Fruit fly (Drosophila melanogaster) whole organism, wandering third instar larva: ENCODE data around the gene png.

Experiments used
- Abd-B ChIP-seq: fragments of >200 bp; optimal IDR thresholded peaks from 2 replicates; lab custom pipeline; 2017; ENCODE audit warnings: missing biosample characterization, missing genetic modification characterization
- CG32264 ChIP-seq: fragments of 200-800 bp; sonication (Bioruptor generic); optimal IDR thresholded peaks from 2 replicates; lab custom pipeline; 2016; ENCODE audit warnings: missing biosample characterization, missing genetic modification characterization
- CG9705 ChIP-seq: fragments of 200-800 bp; sonication (Bioruptor generic); optimal IDR thresholded peaks from 2 replicates; lab custom pipeline; 2018; ENCODE audit warnings: missing biosample characterization, mild to moderate bottlenecking, missing genetic modification characterization
- CrebA ChIP-seq: fragments of 200-800 bp; sonication (Bioruptor generic); optimal IDR thresholded peaks from 2 replicates; lab custom pipeline; 2016; ENCODE audit warnings: missing biosample characterization, mild to moderate bottlenecking, missing genetic modification characterization, borderline replicate concordance
- Dfd ChIP-seq: fragments of >200 bp; optimal IDR thresholded peaks from 2 replicates; lab custom pipeline; 2017; ENCODE audit warnings: missing biosample characterization, missing genetic modification characterization
- Dif ChIP-seq: fragments of 200-275, 200-300 bp; sonication (Bioruptor generic); optimal IDR thresholded peaks from 2 replicates; lab custom pipeline; 2018; ENCODE audit warnings: missing biosample characterization, missing genetic modification characterization; ENCODE audit not compliant: partially characterized antibody
- GATAd ChIP-seq: sonication (Bioruptor generic); optimal IDR thresholded peaks from 2 replicates; lab custom pipeline; 2016; ENCODE audit warnings: missing biosample characterization, missing genetic modification characterization
- HLH106 ChIP-seq: fragments of 200-800 bp; optimal IDR thresholded peaks from 3 replicates; lab custom pipeline; 2019; ENCODE audit warnings: missing biosample characterization, mild to moderate bottlenecking, missing genetic modification characterization, moderate library complexity
- Hnf4 ChIP-seq: fragments of 200-800 bp; sonication (Bioruptor generic); optimal IDR thresholded peaks from 2 replicates; lab custom pipeline; 2016; ENCODE audit warnings: missing biosample characterization, mild to moderate bottlenecking, missing genetic modification characterization
- Hr78 ChIP-seq: fragments of >200 bp; optimal IDR thresholded peaks from 2 replicates; lab custom pipeline; 2017; ENCODE audit warnings: missing biosample characterization, missing genetic modification characterization
- Hr83 ChIP-seq: fragments of 200-300 bp; sonication (Bioruptor generic); optimal IDR thresholded peaks from 2 replicates; lab custom pipeline; 2016; ENCODE audit warnings: missing biosample characterization, mild to moderate bottlenecking, missing genetic modification characterization, moderate library complexity; ENCODE audit not compliant: poor library complexity, severe bottlenecking
- Jra ChIP-seq: sonication (Bioruptor generic); optimal IDR thresholded peaks from 2 replicates; lab custom pipeline; 2016; ENCODE audit warnings: missing biosample characterization, missing genetic modification characterization
- Mio ChIP-seq: sonication (Bioruptor generic); optimal IDR thresholded peaks from 2 replicates; lab custom pipeline; 2016; ENCODE audit warnings: missing biosample characterization, missing genetic modification characterization
- Myc ChIP-seq: fragments of >200 bp; optimal IDR thresholded peaks from 2 replicates; lab custom pipeline; 2017
- N ChIP-seq: fragments of >200 bp; optimal IDR thresholded peaks from 2 replicates; lab custom pipeline; 2018; ENCODE audit warnings: missing biosample characterization, missing external identifiers, missing genetic modification characterization
- OdsH ChIP-seq: fragments of 200-800 bp; sonication (Bioruptor generic); optimal IDR thresholded peaks from 2 replicates; lab custom pipeline; 2016; ENCODE audit warnings: missing biosample characterization, mild to moderate bottlenecking, missing genetic modification characterization
- Rel ChIP-seq, 2 experiments: fragments of 200-800 bp; sonication (Bioruptor generic) in 1 of 2; optimal IDR thresholded peaks; 2 replicates in 1 of 2; 3 replicates in 1 of 2; lab custom pipeline; 2016 to 2019; ENCODE audit warnings: mild to moderate bottlenecking in 2 of 2, missing biosample characterization in 2 of 2, missing genetic modification characterization in 2 of 2, moderate library complexity in 1 of 2
- Sp1 ChIP-seq: fragments of 200-800 bp; sonication (Bioruptor generic); optimal IDR thresholded peaks from 3 replicates; lab custom pipeline; 2019; ENCODE audit warnings: missing biosample characterization, mild to moderate bottlenecking, missing genetic modification characterization, moderate library complexity
- Vsx2 ChIP-seq: fragments of 200-300, 225-300 bp; sonication (Bioruptor generic); optimal IDR thresholded peaks from 2 replicates; lab custom pipeline; 2018; ENCODE audit warnings: missing biosample characterization, missing genetic modification characterization; ENCODE audit not compliant: partially characterized antibody
- br ChIP-seq: fragments of 200-800 bp; sonication (Bioruptor generic); optimal IDR thresholded peaks from 2 replicates; lab custom pipeline; 2016; ENCODE audit warnings: missing biosample characterization, missing genetic modification characterization
- brk ChIP-seq: fragments of 200-800 bp; sonication (Bioruptor generic); optimal IDR thresholded peaks from 2 replicates; lab custom pipeline; 2016; ENCODE audit warnings: missing biosample characterization, mild to moderate bottlenecking, missing genetic modification characterization
- dl ChIP-seq, 2 experiments: fragments of 175-275, 200-275 bp in 1 of 2; fragments of 200-275 bp in 1 of 2; sonication (Bioruptor generic); optimal IDR thresholded peaks; lab custom pipeline; 2018; ENCODE audit warnings: mild to moderate bottlenecking in 2 of 2, missing biosample characterization in 2 of 2, missing genetic modification characterization in 2 of 2, moderate library complexity in 2 of 2; ENCODE audit not compliant: partially characterized antibody in 2 of 2, insufficient read depth in 1 of 2
- dmrt93B ChIP-seq: fragments of 200-800 bp; sonication (Bioruptor generic); optimal IDR thresholded peaks from 2 replicates; lab custom pipeline; 2018; ENCODE audit warnings: missing biosample characterization, mild to moderate bottlenecking, missing genetic modification characterization
- dsf ChIP-seq: sonication (Bioruptor generic); optimal IDR thresholded peaks from 2 replicates; lab custom pipeline; 2016; ENCODE audit warnings: missing biosample characterization, missing genetic modification characterization, borderline replicate concordance
- ey ChIP-seq: fragments of 200-800 bp; sonication (Bioruptor generic); optimal IDR thresholded peaks from 2 replicates; lab custom pipeline; 2016; ENCODE audit warnings: missing biosample characterization, missing genetic modification characterization
- foxo ChIP-seq, 2 experiments: fragments of 200-800 bp; sonication (Bioruptor generic); optimal IDR thresholded peaks; 2 replicates in 1 of 2; 3 replicates in 1 of 2; lab custom pipeline; 2016 to 2017; ENCODE audit warnings: missing biosample characterization in 2 of 2, missing genetic modification characterization in 2 of 2
- fru ChIP-seq: fragments of 200-800 bp; sonication (Bioruptor generic); optimal IDR thresholded peaks from 3 replicates; lab custom pipeline; 2016; ENCODE audit warnings: missing biosample characterization, mild to moderate bottlenecking, missing genetic modification characterization
- h ChIP-seq: fragments of 200-800 bp; sonication (Bioruptor generic); optimal IDR thresholded peaks from 3 replicates; lab custom pipeline; 2016; ENCODE audit warnings: missing biosample characterization, mild to moderate bottlenecking, missing genetic modification characterization
- jim ChIP-seq: fragments of 175-275, 200-325 bp; sonication (Bioruptor generic); optimal IDR thresholded peaks from 2 replicates; lab custom pipeline; 2016; ENCODE audit warnings: missing biosample characterization, mild to moderate bottlenecking, missing genetic modification characterization
- pan ChIP-seq: fragments of >200 bp; optimal IDR thresholded peaks from 2 replicates; lab custom pipeline; 2017
- psq ChIP-seq: fragments of 200-800 bp; sonication (Bioruptor generic); optimal IDR thresholded peaks from 3 replicates; lab custom pipeline; 2017; ENCODE audit warnings: missing biosample characterization, mild to moderate bottlenecking, missing genetic modification characterization, moderate library complexity
- rgr ChIP-seq: fragments of 200-800 bp; sonication (Bioruptor generic); optimal IDR thresholded peaks from 3 replicates; lab custom pipeline; 2016; ENCODE audit warnings: missing biosample characterization, mild to moderate bottlenecking, missing genetic modification characterization
- sage ChIP-seq: fragments of 200-800 bp; sonication (Bioruptor generic); optimal IDR thresholded peaks from 2 replicates; lab custom pipeline; 2016; ENCODE audit warnings: missing biosample characterization, mild to moderate bottlenecking, missing genetic modification characterization
- sv ChIP-seq: fragments of 200-800 bp; sonication (Bioruptor generic); optimal IDR thresholded peaks from 3 replicates; lab custom pipeline; 2016; ENCODE audit warnings: missing biosample characterization, missing genetic modification characterization
- tai ChIP-seq: sonication (Bioruptor generic); optimal IDR thresholded peaks from 2 replicates; lab custom pipeline; 2016; ENCODE audit warnings: missing biosample characterization, missing genetic modification characterization
- usp ChIP-seq: fragments of >200 bp; optimal IDR thresholded peaks from 2 replicates; lab custom pipeline; 2017; ENCODE audit warnings: missing biosample characterization, missing genetic modification characterization

Gene png

dm6 chrX:1368949-1369348 lies 11.5 kb upstream of the png start, which contains the start of gene CG14770:
Gene CG14770 (plus strand): TSS chrX:1369249.
- TF ChIP-seq Vsx2 (GFP tag; lab: Kevin White, UChicago) (no peak), jim (no peak), Myc (no peak), sage (GFP tag; lab: Kevin White, UChicago) (no peak), CrebA (GFP tag; lab: Kevin White, UChicago) (no peak), CG32264 (GFP tag; lab: Kevin White, UChicago) (no peak), tai (GFP tag; lab: Kevin White, UChicago) (no peak), usp (GFP tag; lab: Kevin White, UChicago) (no peak), Hr78 (no peak), fru (GFP tag; lab: Kevin White, UChicago) (no peak), Mio (GFP tag; lab: Kevin White, UChicago) (no peak), foxo (GFP tag; optimal IDR thresholded peaks at IDR 0.05; lab: Kevin White, UChicago) (no peak)

dm6 chrX:1353322-1354212 lies 3.8 kb downstream of the png start, which contains the start of the genes CG12773 and CG11417:
Gene CG12773 (minus strand): TSS chrX:1353981.
Gene CG11417 (plus strand): TSS chrX:1354014.
- TF ChIP-seq Hr78 = no peak
- TF ChIP-seq br (GFP tag; lab: Kevin White, UChicago) = no peak
- TF ChIP-seq sage (GFP tag; lab: Kevin White, UChicago) = no peak
- no peak for TF ChIP-seq brk (GFP tag; lab: Kevin White, UChicago)
- no peak for TF ChIP-seq foxo (GFP tag; optimal IDR thresholded peaks at IDR 0.05; lab: Kevin White, UChicago)
- no peak for TF ChIP-seq CG32264 (GFP tag; lab: Kevin White, UChicago)
- no peak for TF ChIP-seq CrebA (GFP tag; lab: Kevin White, UChicago)
- no peak for TF ChIP-seq tai (GFP tag; lab: Kevin White, UChicago)
- TF ChIP-seq Sp1 (GFP tag; lab: Kevin White, UChicago) = peak; percentile 11
- TF ChIP-seq Rel (GFP tag; optimal IDR thresholded peaks at IDR 0.05; lab: Kevin White, UChicago) = no peak
- TF ChIP-seq Rel (tag; optimal IDR thresholded peaks at IDR 0.05; lab: Kevin White, UChicago) = no peak
- TF ChIP-seq Hr83 (GFP tag; lab: Kevin White, UChicago) = no peak
- no peak for TF ChIP-seq dsf (GFP tag; lab: Kevin White, UChicago)
- no peak for TF ChIP-seq pan
- no peak for TF ChIP-seq ey (GFP tag; lab: Kevin White, UChicago)
- TF ChIP-seq Mio (GFP tag; lab: Kevin White, UChicago) = no peak
- peak; percentile 27 for TF ChIP-seq h (GFP tag; lab: Kevin White, UChicago)
- no peak for TF ChIP-seq HLH106 (tag; lab: Kevin White, UChicago)
- TF ChIP-seq rgr (GFP tag; lab: Kevin White, UChicago) = no peak
- no peak for TF ChIP-seq N
- no peak for TF ChIP-seq CG9705 (GFP tag; lab: Kevin White, UChicago)
- no peak for TF ChIP-seq dmrt93B
- TF ChIP-seq Dif (GFP tag; lab: Kevin White, UChicago) = peak; percentile 9
- no peak for TF ChIP-seq fru (GFP tag; lab: Kevin White, UChicago)
- no peak for TF ChIP-seq Hnf4
- TF ChIP-seq Myc = peak; percentile 16
- TF ChIP-seq Abd-B (GFP tag; lab: Kevin White, UChicago) = no peak
- no peak for TF ChIP-seq jim
- TF ChIP-seq Jra = peak; percentile 75
- no peak for TF ChIP-seq Dfd (GFP tag; lab: Kevin White, UChicago)
- no peak for TF ChIP-seq GATAd
- TF ChIP-seq sv (GFP tag; lab: Kevin White, UChicago) = no peak
- no peak for TF ChIP-seq psq (GFP tag; lab: Kevin White, UChicago)
- no peak for TF ChIP-seq dl (GFP tag; optimal IDR thresholded peaks at IDR 0.05; lab: Kevin White, UChicago; ENCODE audit: insufficient read depth in 1 of 2, partially characterized antibody in 2 of 2)
- TF ChIP-seq usp (GFP tag; lab: Kevin White, UChicago) = no peak
- TF ChIP-seq OdsH (GFP tag; lab: Kevin White, UChicago) = no peak
